Fruit fly (Drosophila melanogaster) whole organism, embryonic: ENCODE data around the gene chic.
A peak's percentile ranks its signal among the peaks of the same experiment; 100 is the strongest.

Experiments
- Awh ChIP-seq: fragments of 200-800 bp; sonication (Bioruptor generic); IDR thresholded peaks from 2 replicates; pipeline ENCODE4, ENCODE4 v1.3.6; 2022; ENCODE audit warnings: missing biosample characterization, missing genetic modification characterization
- CG10147 ChIP-seq: fragments of 200-800 bp; sonication (Bioruptor generic); optimal IDR thresholded peaks from 2 replicates; lab custom pipeline; 2019; ENCODE audit warnings: missing biosample characterization, mild to moderate bottlenecking, missing genetic modification characterization, moderate library complexity
- CG10209 ChIP-seq: fragments of 200-800 bp; sonication (Bioruptor generic); optimal IDR thresholded peaks from 3 replicates; lab custom pipeline; 2017; ENCODE audit warnings: missing biosample characterization, mild to moderate bottlenecking, missing genetic modification characterization, missing genetic modification reagents
- CG11723 ChIP-seq: fragments of 200-800 bp; sonication (Bioruptor generic); optimal IDR thresholded peaks from 2 replicates; lab custom pipeline; 2017; ENCODE audit warnings: missing biosample characterization, mild to moderate bottlenecking, missing genetic modification characterization
- CG14860 ChIP-seq: fragments of 200-800 bp; sonication (Bioruptor generic); IDR thresholded peaks from 3 replicates; pipeline ENCODE4 v1.3.6; 2022; ENCODE audit warnings: missing biosample characterization, missing genetic modification characterization; ENCODE audit not compliant: partially characterized antibody
- CG18476 ChIP-seq: fragments of 200-800 bp; sonication (Bioruptor generic); optimal IDR thresholded peaks from 2 replicates; lab custom pipeline; 2016; ENCODE audit warnings: missing biosample characterization, mild to moderate bottlenecking, missing genetic modification characterization
- CG2116 ChIP-seq: fragments of 200-800 bp; sonication (Bioruptor generic); optimal IDR thresholded peaks from 3 replicates; lab custom pipeline; 2018; ENCODE audit warnings: missing biosample characterization, mild to moderate bottlenecking, missing genetic modification characterization
- CG3065 ChIP-seq: fragments of 200-800 bp; sonication (Bioruptor generic); optimal IDR thresholded peaks from 2 replicates; lab custom pipeline; 2016; ENCODE audit warnings: missing biosample characterization, missing genetic modification characterization
- CG4328 ChIP-seq: fragments of 200-800 bp; sonication (Bioruptor generic); optimal IDR thresholded peaks from 3 replicates; lab custom pipeline; 2017; ENCODE audit warnings: missing biosample characterization, missing genetic modification reagents, missing genetic modification characterization
- CG6689 ChIP-seq: fragments of 200-800 bp; sonication (Bioruptor generic); IDR thresholded peaks from 2 replicates; pipeline ENCODE4 v1.3.6; 2022; ENCODE audit warnings: missing biosample characterization, missing genetic modification characterization
- CG7357 ChIP-seq: fragments of 200-800 bp; sonication (Bioruptor generic); IDR thresholded peaks from 3 replicates; pipeline ENCODE4 v1.3.6; 2022; ENCODE audit warnings: missing biosample characterization, missing genetic modification characterization
- CG7963 ChIP-seq: fragments of 200-800 bp; sonication (Bioruptor generic); IDR thresholded peaks from 3 replicates; pipeline ENCODE4 v1.3.6; 2022; ENCODE audit warnings: missing biosample characterization, missing genetic modification characterization; ENCODE audit not compliant: partially characterized antibody
- CG7987 ChIP-seq: fragments of 200-800 bp; sonication (Bioruptor generic); optimal IDR thresholded peaks from 2 replicates; lab custom pipeline; 2018; ENCODE audit warnings: missing biosample characterization, mild to moderate bottlenecking, missing genetic modification characterization, moderate library complexity
- CG9215 ChIP-seq: fragments of 200-800 bp; sonication (Bioruptor generic); IDR thresholded peaks from 2 replicates; pipeline ENCODE4 v1.3.6; 2022; ENCODE audit warnings: missing biosample characterization, missing genetic modification characterization
- D ChIP-seq, 2 experiments: fragments of 200-800 bp in 1 of 2; fragments of >200 bp in 1 of 2; sonication (Bioruptor generic) in 1 of 2; optimal IDR thresholded peaks; 2 replicates in 1 of 2; 3 replicates in 1 of 2; lab custom pipeline; 2017; ENCODE audit warnings: mild to moderate bottlenecking in 1 of 2, missing biosample characterization in 1 of 2, missing genetic modification characterization in 1 of 2, missing genetic modification reagents in 1 of 2
- Dek ChIP-seq: fragments of 200-800 bp; sonication (Bioruptor generic); optimal IDR thresholded peaks from 3 replicates; lab custom pipeline; 2019; ENCODE audit warnings: missing biosample characterization, mild to moderate bottlenecking, missing genetic modification characterization, moderate library complexity
- Fer3 ChIP-seq: fragments of 200-800 bp; sonication (Bioruptor generic); optimal IDR thresholded peaks from 2 replicates; lab custom pipeline; 2018; ENCODE audit warnings: missing biosample characterization, mild to moderate bottlenecking, missing genetic modification characterization, moderate library complexity
- Gsc ChIP-seq: fragments of 200-800 bp; sonication (Bioruptor generic); IDR thresholded peaks from 2 replicates; pipeline ENCODE4 v1.3.6; 2022; ENCODE audit warnings: missing biosample characterization, missing genetic modification characterization
- NfI ChIP-seq: fragments of 200-800 bp; sonication (Bioruptor generic); optimal IDR thresholded peaks from 3 replicates; lab custom pipeline; 2018; ENCODE audit warnings: missing biosample characterization, mild to moderate bottlenecking, missing genetic modification characterization, moderate library complexity
- Rfx ChIP-seq: fragments of 200-800 bp; sonication (Bioruptor generic); IDR thresholded peaks from 2 replicates; pipeline ENCODE4 v1.3.6; 2022; ENCODE audit warnings: missing biosample characterization, missing genetic modification characterization
- Usf ChIP-seq: fragments of 200-800 bp; sonication (Bioruptor generic); optimal IDR thresholded peaks from 2 replicates; lab custom pipeline; 2017; ENCODE audit warnings: missing genotype, missing biosample characterization, missing genetic modification characterization
- cato ChIP-seq: fragments of 200-800 bp; sonication (Bioruptor generic); optimal IDR thresholded peaks from 2 replicates; lab custom pipeline; 2016; ENCODE audit warnings: missing biosample characterization, missing genetic modification characterization, borderline replicate concordance
- chinmo ChIP-seq: fragments of 200-800 bp; sonication (Bioruptor generic); IDR thresholded peaks from 4 replicates; pipeline ENCODE4 v1.3.6; 2022; ENCODE audit warnings: missing biosample characterization, missing genetic modification characterization; ENCODE audit not compliant: partially characterized antibody
- croc ChIP-seq: fragments of 200-800 bp; sonication (Bioruptor generic); conservative IDR thresholded peaks from 3 replicates; pipeline ENCODE4 v1.3.6; 2022; ENCODE audit warnings: missing biosample characterization, missing genetic modification characterization
- crol ChIP-seq: fragments of 200-800 bp; sonication (Bioruptor generic); IDR thresholded peaks from 2 replicates; pipeline ENCODE4 v1.3.6; 2022; ENCODE audit warnings: missing biosample characterization, missing genetic modification characterization
- dimm ChIP-seq: fragments of 200-800 bp; sonication (Bioruptor generic); IDR thresholded peaks from 2 replicates; pipeline ENCODE4 v1.3.6; 2022; ENCODE audit warnings: missing biosample characterization, missing genetic modification characterization
- dpn ChIP-seq, 2 experiments: fragments of 200-800 bp; sonication (Bioruptor generic); optimal IDR thresholded peaks; 3 replicates each; lab custom pipeline; 2016; ENCODE audit warnings: missing biosample characterization in 2 of 2, missing genetic modification characterization in 2 of 2
- exex ChIP-seq: fragments of 200-800 bp; sonication (Bioruptor generic); optimal IDR thresholded peaks from 4 replicates; lab custom pipeline; 2018; ENCODE audit warnings: missing biosample characterization, mild to moderate bottlenecking, missing genetic modification characterization, moderate library complexity
- h ChIP-seq: fragments of >200 bp; optimal IDR thresholded peaks from 2 replicates; lab custom pipeline; 2017
- jumu ChIP-seq: fragments of 200-800 bp; sonication (Bioruptor generic); optimal IDR thresholded peaks from 3 replicates; lab custom pipeline; 2016; ENCODE audit warnings: missing biosample characterization, missing genetic modification characterization
- lab ChIP-seq: fragments of 200-800 bp; sonication (Bioruptor generic); optimal IDR thresholded peaks from 3 replicates; lab custom pipeline; 2017; ENCODE audit warnings: missing biosample characterization, missing genetic modification characterization, mild to moderate bottlenecking, moderate library complexity, missing genetic modification reagents
- lola ChIP-seq, 3 experiments: fragments of >200 bp in 2 of 3; fragments of 200-800 bp in 1 of 3; sonication (Bioruptor generic) in 1 of 3; optimal IDR thresholded peaks; 2 replicates each; lab custom pipeline; 2017 to 2019; ENCODE audit warnings: missing biosample characterization in 3 of 3, missing genetic modification characterization in 3 of 3, mild to moderate bottlenecking in 1 of 3, moderate library complexity in 1 of 3
- odd ChIP-seq: fragments of 200-800 bp; sonication (Bioruptor generic); optimal IDR thresholded peaks from 2 replicates; lab custom pipeline; 2017; ENCODE audit warnings: missing biosample characterization, mild to moderate bottlenecking, missing genetic modification characterization
- peb ChIP-seq: fragments of 200-800 bp; sonication (Bioruptor generic); IDR thresholded peaks from 2 replicates; pipeline ENCODE4 v1.3.6; 2022; ENCODE audit warnings: missing biosample characterization, missing genetic modification characterization
- phol ChIP-seq: fragments of 200-800 bp; sonication (Bioruptor generic); optimal IDR thresholded peaks from 3 replicates; lab custom pipeline; 2018; ENCODE audit warnings: missing biosample characterization, mild to moderate bottlenecking, missing genetic modification characterization, moderate library complexity
- rib ChIP-seq: fragments of 200-800 bp; sonication (Bioruptor generic); IDR thresholded peaks from 2 replicates; pipeline ENCODE4 v1.3.6; 2022; ENCODE audit warnings: missing biosample characterization, missing genetic modification characterization
- salm ChIP-seq: fragments of 200-800 bp; sonication (Bioruptor generic); optimal IDR thresholded peaks from 2 replicates; lab custom pipeline; 2018; ENCODE audit warnings: missing biosample characterization, mild to moderate bottlenecking, missing genetic modification characterization
- sd ChIP-seq: fragments of 200-800 bp; sonication (Bioruptor generic); optimal IDR thresholded peaks from 3 replicates; lab custom pipeline; 2018; ENCODE audit warnings: missing biosample characterization, mild to moderate bottlenecking, missing genetic modification characterization, moderate library complexity
- so ChIP-seq: fragments of 200-800 bp; sonication (Bioruptor generic); IDR thresholded peaks from 3 replicates; pipeline ENCODE4 v1.3.6; 2022; ENCODE audit warnings: missing biosample characterization, missing genetic modification characterization
- sug ChIP-seq: fragments of 200-800 bp; optimal IDR thresholded peaks from 2 replicates; lab custom pipeline; 2019; ENCODE audit warnings: missing biosample characterization, mild to moderate bottlenecking, missing genetic modification characterization, moderate library complexity
- twi ChIP-seq: fragments of 200-800 bp; optimal IDR thresholded peaks from 2 replicates; lab custom pipeline; 2019; ENCODE audit warnings: missing biosample characterization, mild to moderate bottlenecking, missing genetic modification characterization, moderate library complexity
- z ChIP-seq: fragments of 200-800 bp; sonication (Bioruptor generic); IDR thresholded peaks from 3 replicates; pipeline ENCODE4 v1.3.6; 2022; ENCODE audit warnings: missing biosample characterization, missing genetic modification characterization

The chic gene

dm6 chr2L:5971093-5971808 is 9.6 kb downstream of the chic start (continued):
- TF ChIP-seq Usf (GFP tag; lab: Kevin White, UChicago) (no peak), salm (tag; lab: Kevin White, UChicago) (peak; percentile 30), rib (GFP tag; lab: Robert Waterston, UW) (no peak), crol (GFP tag; lab: Robert Waterston, UW) (peak; percentile 42; the same call in 1 of the 2 replicates), sug (tag; lab: Kevin White, UChicago) (peak; percentile 19), so (GFP tag; lab: Robert Waterston, UW) (0 out of 3 replicates have a peak, but pooled peaks have one; percentile 11), CG9215 (GFP tag; lab: Robert Waterston, UW) (no peak), dimm (GFP tag; lab: Robert Waterston, UW) (no peak), sd (tag; lab: Kevin White, UChicago) (peak; percentile 55), CG6689 (no peak), lab (GFP tag; lab: Kevin White, UChicago) (peak; percentile 20), z (GFP tag; lab: Robert Waterston, UW) (peak; percentile 87), CG10147 (GFP tag; lab: Kevin White, UChicago) (no peak), exex (peak; percentile 40), croc (no peak), chinmo (GFP tag; lab: Robert Waterston, UW) (no peak), Awh (GFP tag; lab: Robert Waterston, UW) (peak; percentile 75), NfI (GFP tag; lab: Kevin White, UChicago) (no peak), twi (tag; lab: Kevin White, UChicago) (peak; percentile 76), Gsc (GFP tag; lab: Robert Waterston, UW) (no peak), CG18476 (no peak), odd (GFP tag; lab: Kevin White, UChicago) (no peak), peb (no peak), dpn (GFP tag; optimal IDR thresholded peaks at IDR 0.05; lab: Kevin White, UChicago) (no peak), CG10209 (no peak), D (optimal IDR thresholded peaks at IDR 0.05; lab: Kevin White, UChicago) (no peak), D (GFP tag; optimal IDR thresholded peaks at IDR 0.05; lab: Kevin White, UChicago) (no peak), Rfx (GFP tag; lab: Robert Waterston, UW) (peak; percentile 6; the same call in 1 of the 2 replicates)

- TF ChIP-seq CG3065 (GFP tag; lab: Kevin White, UChicago) (no peak), CG7357 (GFP tag; lab: Robert Waterston, UW) (no peak), Dek (no peak), phol (tag; lab: Kevin White, UChicago) (no peak), CG2116 (GFP tag; lab: Kevin White, UChicago) (no peak), Fer3 (no peak), CG11723 (GFP tag; lab: Kevin White, UChicago) (no peak), lola (GFP tag; optimal IDR thresholded peaks at IDR 0.05; lab: Kevin White, UChicago) (no peak), jumu (GFP tag; lab: Kevin White, UChicago) (no peak), cato (no peak), CG7963 (GFP tag; lab: Robert Waterston, UW) (no peak), CG7987 (GFP tag; lab: Kevin White, UChicago) (no peak), CG14860 (GFP tag; lab: Robert Waterston, UW) (no peak), h (lab: Kevin White, UChicago) (no peak), CG4328 (GFP tag; lab: Kevin White, UChicago) (no peak)
- TF ChIP-seq, all 482 proteins: peak for 0
Measured at dm6 chr2L:5969559-5969958, 11.3 kb downstream of the chic start, which contains the start of gene Ucp4B. TSS of gene Ucp4B (plus strand) at chr2L:5969859.
